Worm (Caenorhabditis elegans) whole organism, L3 larva: ENCODE data around the gene irg-6.

Source experiments
- R02D3.7 ChIP-seq: fragments of 150-350 bp; optimal IDR thresholded peaks from 2 replicates; lab custom pipeline; 2014; ENCODE audit warnings: missing biosample characterization, missing genetic modification characterization
- aly-2 ChIP-seq: fragments of 150-350 bp; optimal IDR thresholded peaks from 2 replicates; lab custom pipeline; 2014; ENCODE audit warnings: missing biosample characterization, missing genetic modification characterization
- ama-1 ChIP-seq: fragments of 150-350 bp; optimal IDR thresholded peaks from 2 replicates; lab custom pipeline; 2018
- ceh-16 ChIP-seq: sonication (generic microtip); optimal IDR thresholded peaks from 2 replicates; lab custom pipeline; 2017; ENCODE audit warnings: missing biosample characterization, missing genetic modification characterization
- daf-12 ChIP-seq: fragments of 150-350 bp; optimal IDR thresholded peaks from 2 replicates; lab custom pipeline; 2014; ENCODE audit warnings: missing biosample characterization, missing genetic modification reagents, missing genetic modification characterization
- elt-1 ChIP-seq: fragments of 150-350 bp; optimal IDR thresholded peaks from 2 replicates; lab custom pipeline; 2014; ENCODE audit warnings: missing biosample characterization, missing genetic modification characterization
- elt-2 ChIP-seq: sonication (generic microtip); optimal IDR thresholded peaks from 2 replicates; lab custom pipeline; 2016; ENCODE audit warnings: missing genetic modification reagents, mild to moderate bottlenecking, missing genetic modification characterization, missing compliant biosample characterization
- elt-3 ChIP-seq, 3 experiments: fragments of 150-350 bp in 1 of 3; sonication (generic microtip) in 2 of 3; optimal IDR thresholded peaks; 2 replicates in 2 of 3; 4 replicates in 1 of 3; lab custom pipeline; 2014 to 2017; ENCODE audit warnings: missing biosample characterization in 3 of 3, missing genetic modification characterization in 3 of 3
- eor-1 ChIP-seq, 2 experiments: fragments of 150-350 bp; optimal IDR thresholded peaks; 2 replicates each; lab custom pipeline; 2014 to 2018; ENCODE audit warnings: missing biosample characterization in 2 of 2, missing genetic modification characterization in 2 of 2
- fkh-10 ChIP-seq: sonication (generic microtip); optimal IDR thresholded peaks from 2 replicates; lab custom pipeline; 2017; ENCODE audit warnings: missing biosample characterization, missing genetic modification reagents, missing genetic modification characterization
- fkh-2 ChIP-seq: fragments of 150-350 bp; optimal IDR thresholded peaks from 2 replicates; lab custom pipeline; 2014; ENCODE audit warnings: missing biosample characterization, missing genetic modification reagents, missing genetic modification characterization
- hmg-11 ChIP-seq: sonication (generic microtip); optimal IDR thresholded peaks from 2 replicates; lab custom pipeline; 2016; ENCODE audit warnings: missing genetic modification characterization, missing compliant biosample characterization
- jun-1 ChIP-seq: fragments of 150-350 bp; optimal IDR thresholded peaks from 2 replicates; lab custom pipeline; 2014; ENCODE audit warnings: missing biosample characterization, missing genetic modification reagents, missing genetic modification characterization
- lin-15B ChIP-seq: fragments of 150-350 bp; optimal IDR thresholded peaks from 2 replicates; lab custom pipeline; 2014; ENCODE audit warnings: missing biosample characterization, missing genetic modification characterization
- lin-39 ChIP-seq: fragments of 150-350 bp; optimal IDR thresholded peaks from 2 replicates; lab custom pipeline; 2018; ENCODE audit warnings: missing biosample characterization, missing genetic modification reagents, missing genetic modification characterization
- lsy-12 ChIP-seq: sonication (generic microtip); optimal IDR thresholded peaks from 2 replicates; lab custom pipeline; 2016; ENCODE audit warnings: mild to moderate bottlenecking, missing genetic modification characterization, missing compliant biosample characterization
- mdl-1 ChIP-seq: fragments of 150-350 bp; optimal IDR thresholded peaks from 2 replicates; lab custom pipeline; 2014; ENCODE audit warnings: missing biosample characterization, missing genetic modification characterization
- nfya-1 ChIP-seq: sonication (generic microtip); optimal IDR thresholded peaks from 2 replicates; lab custom pipeline; 2017; ENCODE audit warnings: missing genetic modification characterization, mild to moderate bottlenecking, missing compliant biosample characterization, antibody characterized with exemption, moderate library complexity; ENCODE audit not compliant: insufficient read depth
- nhr-11 ChIP-seq: fragments of 150-350 bp; optimal IDR thresholded peaks from 2 replicates; lab custom pipeline; 2014; ENCODE audit warnings: missing biosample characterization, missing genetic modification characterization
- nhr-23 ChIP-seq: fragments of 150-350 bp; optimal IDR thresholded peaks from 2 replicates; lab custom pipeline; 2014; ENCODE audit warnings: missing biosample characterization, missing genetic modification reagents, missing genetic modification characterization
- nhr-25 ChIP-seq: sonication (generic microtip); optimal IDR thresholded peaks from 2 replicates; lab custom pipeline; 2017; ENCODE audit warnings: missing biosample characterization, missing genetic modification characterization
- nhr-28 ChIP-seq: fragments of 150-350 bp; optimal IDR thresholded peaks from 2 replicates; lab custom pipeline; 2014; ENCODE audit warnings: missing biosample characterization, missing genetic modification characterization
- nhr-76 ChIP-seq: fragments of 150-350 bp; sonication (generic microtip); optimal IDR thresholded peaks from 5 replicates; lab custom pipeline; 2014; ENCODE audit warnings: missing biosample characterization, missing genetic modification characterization
- pha-4 ChIP-seq: fragments of 150-350 bp; optimal IDR thresholded peaks from 2 replicates; lab custom pipeline; 2014; ENCODE audit warnings: missing biosample characterization, missing genetic modification reagents, missing genetic modification characterization
- pqm-1 ChIP-seq: fragments of 150-350 bp; optimal IDR thresholded peaks from 2 replicates; lab custom pipeline; 2017; ENCODE audit warnings: missing biosample characterization, missing genetic modification characterization, inconsistent platforms
- skn-1 ChIP-seq: fragments of 150-350 bp; optimal IDR thresholded peaks from 2 replicates; lab custom pipeline; 2014; ENCODE audit warnings: missing biosample characterization, missing genetic modification characterization
- snpc-4 ChIP-seq: fragments of 150-350 bp; optimal IDR thresholded peaks from 2 replicates; lab custom pipeline; 2014; ENCODE audit warnings: missing biosample characterization, missing genetic modification characterization
- tbx-2 ChIP-seq: sonication (generic microtip); optimal IDR thresholded peaks from 2 replicates; lab custom pipeline; 2016; ENCODE audit warnings: mild to moderate bottlenecking, missing genetic modification characterization, missing compliant biosample characterization
- zag-1 ChIP-seq: fragments of 150-350 bp; optimal IDR thresholded peaks from 2 replicates; lab custom pipeline; 2014; ENCODE audit warnings: missing biosample characterization, missing genetic modification characterization
- ztf-11 ChIP-seq: fragments of 150-350 bp; optimal IDR thresholded peaks from 2 replicates; lab custom pipeline; 2014; ENCODE audit warnings: missing biosample characterization, missing genetic modification characterization
- ztf-4 ChIP-seq: fragments of 150-350 bp; optimal IDR thresholded peaks from 2 replicates; lab custom pipeline; 2014; ENCODE audit warnings: missing biosample characterization, missing genetic modification characterization

Gene irg-6

DNA sequence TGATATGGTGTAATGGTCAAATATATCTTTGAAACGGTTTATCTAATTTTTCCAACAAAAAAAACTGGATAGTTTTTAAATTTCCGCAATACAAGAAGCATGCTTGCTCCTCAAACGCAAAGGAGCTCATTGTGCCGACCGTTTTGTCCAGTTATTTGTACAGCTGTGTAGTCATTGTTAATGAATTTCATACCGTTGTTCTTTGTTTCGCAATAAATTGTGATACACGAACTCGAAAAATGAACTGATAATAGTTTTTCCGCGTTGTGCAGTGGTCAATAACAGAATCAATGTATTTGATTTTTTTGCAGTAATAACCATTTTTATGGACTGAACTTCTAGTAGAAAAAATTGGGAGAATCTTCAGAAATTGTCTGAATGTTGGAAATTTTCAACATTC is 15.9 kb downstream of the irg-6 start:
- TF ChIP-seq pha-4 (tag; lab: Kevin White, UChicago) (peak; percentile 10), nhr-76 (no peak), elt-2 (peak; percentile 10)
- TF ChIP-seq, all 47 proteins: peak for 2

ce11 chrIV:12897146-12897545 is 17.6 kb downstream of the irg-6 start:
- TF ChIP-seq nhr-28: no peak
- TF ChIP-seq R02D3.7: no peak
- no peak for TF ChIP-seq skn-1 (tag; lab: Kevin White, UChicago)
- no peak for TF ChIP-seq elt-1
- TF ChIP-seq ztf-4 (tag; lab: Kevin White, UChicago): no peak
- no peak for TF ChIP-seq lin-39 (tag; lab: Kevin White, UChicago)
- TF ChIP-seq aly-2: no peak
- no peak for TF ChIP-seq nhr-23
- TF ChIP-seq hmg-11 (tag; lab: Kevin White, UChicago): no peak
- TF ChIP-seq elt-3 (tag; optimal IDR thresholded peaks at IDR 0.05; lab: Kevin White, UChicago): no peak
- TF ChIP-seq nhr-25 (tag; lab: Kevin White, UChicago): no peak
- TF ChIP-seq nhr-11 (tag; lab: Kevin White, UChicago): no peak
- no peak for TF ChIP-seq jun-1 (tag; lab: Kevin White, UChicago)
- TF ChIP-seq ceh-16 (tag; lab: Kevin White, UChicago): no peak
- TF ChIP-seq tbx-2 (tag; lab: Kevin White, UChicago): no peak
- no peak for TF ChIP-seq fkh-2 (tag; lab: Kevin White, UChicago)
- TF ChIP-seq fkh-10 (GFP tag; lab: Kevin White, UChicago): no peak
- no peak for TF ChIP-seq lin-15B
- TF ChIP-seq mdl-1 (tag; lab: Kevin White, UChicago): no peak
- TF ChIP-seq, all 47 proteins: peak for 0

ce11 chrIV:12896371-12896882 is 18.3 kb downstream of the irg-6 start, which contains the start of gene K08D8.7:
TSS of gene K08D8.7 (plus strand) at chrIV:12896832.
- no peak for TF ChIP-seq aly-2
- peak; percentile 3 for TF ChIP-seq pqm-1
- TF ChIP-seq elt-2: peak; percentile 71
- TF ChIP-seq elt-3 (tag; optimal IDR thresholded peaks at IDR 0.05; lab: Kevin White, UChicago): no peak
- TF ChIP-seq pha-4 (tag; lab: Kevin White, UChicago): peak; percentile 28
- no peak for TF ChIP-seq lin-39 (tag; lab: Kevin White, UChicago)
- TF ChIP-seq, all 47 proteins: peak for 3

DNA sequence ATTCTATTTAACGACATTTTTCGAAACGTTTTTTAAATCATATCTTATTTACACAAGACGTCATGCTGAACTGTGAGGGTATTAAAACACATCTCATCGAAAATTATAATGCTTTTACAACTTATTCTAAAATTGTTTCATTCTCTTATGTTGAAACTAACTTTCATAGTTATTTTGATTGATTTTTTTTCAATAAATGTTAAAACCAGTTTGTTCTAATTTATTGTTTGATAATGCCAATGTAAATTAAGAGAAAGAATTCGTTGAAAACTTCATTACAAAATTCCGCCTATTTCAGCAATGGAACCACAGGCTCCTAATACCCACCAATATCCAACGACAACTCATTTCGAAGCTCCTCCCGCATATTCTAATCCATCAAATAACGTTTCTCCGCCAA is 19.8 kb downstream of the irg-6 start, which contains the start of gene K08D8.11:
Gene K08D8.11 (plus strand): TSS at position 301 of the 400 bp plus-strand sequence.
- TF ChIP-seq snpc-4 (tag; lab: Kevin White, UChicago): no peak
- TF ChIP-seq eor-1 (tag; optimal IDR thresholded peaks at IDR 0.05; lab: Kevin White, UChicago): no peak
- TF ChIP-seq ama-1: no peak

DNA sequence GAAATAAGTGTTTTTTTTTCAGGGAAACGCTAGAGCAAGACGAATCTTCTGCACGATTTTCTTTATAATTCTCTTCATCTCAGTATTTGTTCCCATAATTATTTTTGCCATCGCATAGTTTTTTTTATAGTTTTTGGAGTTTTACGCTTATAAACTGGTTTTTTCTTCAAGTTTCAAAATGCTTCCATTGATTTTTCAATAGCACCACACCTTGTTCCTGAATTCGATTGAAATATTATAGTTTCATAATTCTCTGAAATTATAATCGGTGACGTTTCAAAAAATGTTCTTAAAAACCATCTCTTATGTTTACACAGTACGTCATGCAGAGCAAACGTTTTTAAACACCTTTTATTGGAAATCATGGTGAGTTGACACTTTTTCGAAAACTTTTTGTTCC is 21.6 kb downstream of the irg-6 start, which contains the start of gene K08D8.12:
Gene K08D8.12 (plus strand): TSS at position 301 of the 400 bp plus-strand sequence.
- TF ChIP-seq nfya-1 (tag; lab: Kevin White, UChicago) (no peak), lin-39 (tag; lab: Kevin White, UChicago) (no peak), lin-15B (no peak), mdl-1 (tag; lab: Kevin White, UChicago) (no peak), lsy-12 (tag; lab: Kevin White, UChicago) (no peak)

DNA sequence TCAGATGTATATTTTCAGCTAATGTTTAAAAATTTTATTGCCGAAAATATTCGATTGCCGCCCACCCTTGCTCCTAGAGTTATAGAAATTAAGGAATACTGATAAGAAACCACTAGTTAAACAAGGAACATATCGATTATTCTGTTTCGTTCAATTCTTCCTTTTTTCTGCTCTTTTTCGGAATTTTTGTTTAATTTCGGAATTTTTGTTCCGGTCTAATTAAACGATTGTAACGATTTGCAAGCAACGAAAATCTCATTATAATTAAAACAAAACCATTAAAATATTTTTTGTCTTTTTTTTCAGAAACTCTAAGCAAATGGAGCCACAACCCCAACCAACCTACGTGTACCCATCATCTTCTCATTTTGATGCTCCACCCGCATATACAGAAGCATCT is 22.6 kb downstream of the irg-6 start, which contains the start of gene K08D8.1:
Gene K08D8.1 (plus strand): TSS at position 301 of the 400 bp plus-strand sequence.
- TF ChIP-seq elt-2 (peak; percentile 30), daf-12 (no peak), ztf-11 (no peak), snpc-4 (tag; lab: Kevin White, UChicago) (no peak)

ce11 chrIV:12891080-12891479 is 23.7 kb downstream of the irg-6 start:
- TF ChIP-seq zag-1: no peak
- peak; percentile 14 for TF ChIP-seq pqm-1
- TF ChIP-seq elt-2: peak; percentile 65
